Worm (Caenorhabditis elegans): Measurements from ENCODE around the gene F22F7.8.
"Not testable (repeated sequence)": the region's sequence is repeated elsewhere in the genome, so short reads cannot be mapped to it uniquely, and the experiment has no call there.

DNA sequence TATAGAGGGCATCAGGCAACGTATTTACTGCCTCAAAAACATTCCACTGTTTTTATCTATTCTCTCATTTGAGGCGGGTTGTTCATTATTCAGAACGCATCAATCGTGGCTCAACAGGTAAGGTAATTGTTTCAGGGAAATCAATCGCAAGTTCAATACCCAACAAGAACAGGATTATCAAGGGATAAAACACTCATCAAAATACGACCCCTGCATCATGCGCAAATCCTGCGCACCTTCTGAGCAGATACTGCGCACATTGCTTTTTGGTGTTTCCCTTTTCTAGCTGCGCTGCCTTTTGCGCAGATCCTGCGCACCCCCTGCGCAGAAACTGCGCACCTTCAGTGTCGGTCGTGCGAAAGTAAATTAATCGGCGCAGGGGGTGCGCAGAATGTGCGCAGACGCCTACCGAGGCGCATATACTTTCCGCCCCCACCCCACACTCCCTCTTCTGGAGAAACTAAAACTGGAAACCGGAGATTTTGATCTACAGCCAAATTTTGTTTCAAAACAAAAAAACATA, 36.0 kb downstream of the F22F7.8 start, which contains the start of gene F36F12.3:
- TF ChIP-seq med-1 (GFP tag; optimal IDR thresholded peaks at IDR 0.05; ENCODE audit: insufficient read depth); tab-1 (GFP tag; IDR thresholded peaks at IDR 0.05); cog-1 (tag; optimal IDR thresholded peaks at IDR 0.05); flt-1 (GFP tag; IDR thresholded peaks at IDR 0.05); ref-1 (GFP tag; conservative IDR thresholded peaks at IDR 0.05); klf-2 (GFP tag; conservative IDR thresholded peaks at IDR 0.05): not testable (repeated sequence)

Measured in whole organism, midembryonic.